Worm (Caenorhabditis elegans) whole organism, L1 larva: ENCODE results near the gene ccar-1.

ENCODE experiments used
- C16A3.4 ChIP-seq: fragments of 150-350 bp; optimal IDR thresholded peaks from 2 replicates; lab custom pipeline; 2014; ENCODE audit warnings: missing biosample characterization, missing genetic modification characterization
- C34B4.2 ChIP-seq: sonication (generic microtip); optimal IDR thresholded peaks from 2 replicates; lab custom pipeline; 2017; ENCODE audit warnings: mild to moderate bottlenecking, missing genetic modification characterization, missing compliant biosample characterization
- Y116A8C.19 ChIP-seq: sonication (generic microtip); optimal IDR thresholded peaks from 2 replicates; lab custom pipeline; 2016; ENCODE audit warnings: missing compliant biosample characterization, missing genetic modification characterization, borderline replicate concordance
- aha-1 ChIP-seq: fragments of 150-350 bp; optimal IDR thresholded peaks from 2 replicates; lab custom pipeline; 2014; ENCODE audit warnings: missing biosample characterization, missing genetic modification characterization
- alr-1 ChIP-seq: fragments of 200-800 bp; sonication (Bioruptor generic); optimal IDR thresholded peaks from 2 replicates; lab custom pipeline; 2018; ENCODE audit warnings: borderline replicate concordance, mild to moderate bottlenecking, missing genetic modification characterization, missing compliant biosample characterization
- aly-2 ChIP-seq: fragments of 150-350 bp; optimal IDR thresholded peaks from 2 replicates; lab custom pipeline; 2014; ENCODE audit warnings: missing biosample characterization, missing genetic modification characterization
- ama-1 ChIP-seq: fragments of 150-350 bp; optimal IDR thresholded peaks from 2 replicates; lab custom pipeline; 2014
- blmp-1 ChIP-seq: fragments of 150-350 bp; optimal IDR thresholded peaks from 2 replicates; lab custom pipeline; 2014; ENCODE audit warnings: missing biosample characterization, missing genetic modification characterization
- ceh-8 ChIP-seq: fragments of 200-800 bp; sonication (Bioruptor generic); optimal IDR thresholded peaks from 2 replicates; lab custom pipeline; 2018; ENCODE audit warnings: mild to moderate bottlenecking, missing genetic modification characterization, moderate library complexity, missing compliant biosample characterization
- ceh-88 ChIP-seq: fragments of 200-800 bp; sonication (Bioruptor generic); IDR thresholded peaks from 2 replicates; pipeline ENCODE4 v1.3.6; 2022; ENCODE audit warnings: missing genetic modification characterization, missing compliant biosample characterization
- ceh-90 ChIP-seq: sonication (generic microtip); optimal IDR thresholded peaks from 2 replicates; lab custom pipeline; 2016; ENCODE audit warnings: missing genetic modification characterization, missing compliant biosample characterization
- efl-1 ChIP-seq, 4 experiments: fragments of 150-350 bp; optimal IDR thresholded peaks in 3 of 4; peaks in 1 of 4; 1 replicate in 1 of 4; 2 replicates in 3 of 4; lab custom pipeline; 2014; ENCODE audit warnings: missing biosample characterization in 2 of 4, missing genetic modification characterization in 2 of 4, missing genetic modification reagents in 2 of 4
- efl-3 ChIP-seq: fragments of 200-800 bp; sonication (Bioruptor generic); optimal IDR thresholded peaks from 2 replicates; lab custom pipeline; 2018; ENCODE audit warnings: mild to moderate bottlenecking, missing genetic modification characterization, missing compliant biosample characterization
- elt-3 ChIP-seq, 6 experiments: fragments of 150-350 bp in 1 of 6; sonication (generic microtip); optimal IDR thresholded peaks; 2 replicates each; lab custom pipeline; 2017 to 2018; ENCODE audit warnings: missing biosample characterization in 6 of 6, missing genetic modification characterization in 6 of 6, inconsistent platforms in 1 of 6
- fkh-10 ChIP-seq: sonication (generic microtip); optimal IDR thresholded peaks from 2 replicates; lab custom pipeline; 2017; ENCODE audit warnings: missing biosample characterization, missing genetic modification reagents, missing genetic modification characterization
- grh-1 ChIP-seq: fragments of 200-800 bp; sonication (Bioruptor generic); IDR thresholded peaks from 2 replicates; pipeline ENCODE4 v1.3.6; 2022; ENCODE audit warnings: missing genetic modification reagents, missing genetic modification characterization, missing compliant biosample characterization
- hpl-2 ChIP-seq: fragments of 150-350 bp; optimal IDR thresholded peaks from 2 replicates; lab custom pipeline; 2014; ENCODE audit warnings: missing biosample characterization, missing genetic modification reagents, missing genetic modification characterization
- irx-1 ChIP-seq: sonication (generic microtip); optimal IDR thresholded peaks from 2 replicates; lab custom pipeline; 2016; ENCODE audit warnings: missing genetic modification characterization, missing compliant biosample characterization
- isw-1 ChIP-seq: fragments of 200-800 bp; sonication (Bioruptor generic); IDR thresholded peaks from 2 replicates; pipeline ENCODE4 v1.3.6; 2022; ENCODE audit warnings: missing genetic modification characterization, missing compliant biosample characterization
- lin-13 ChIP-seq: fragments of 150-350 bp; optimal IDR thresholded peaks from 2 replicates; lab custom pipeline; 2014; ENCODE audit warnings: missing biosample characterization, missing genetic modification reagents, missing genetic modification characterization
- lin-35 ChIP-seq, 2 experiments: fragments of 150-350 bp; optimal IDR thresholded peaks; 2 replicates each; lab custom pipeline; 2014; ENCODE audit warnings: missing biosample characterization in 2 of 2, missing genetic modification characterization in 2 of 2, missing genetic modification reagents in 2 of 2
- lin-39 ChIP-seq: fragments of 150-350 bp; optimal IDR thresholded peaks from 2 replicates; lab custom pipeline; 2014; ENCODE audit warnings: missing biosample characterization, missing genetic modification reagents, missing genetic modification characterization
- mab-9 ChIP-seq: fragments of 200-800 bp; sonication (Bioruptor generic); IDR thresholded peaks from 2 replicates; pipeline ENCODE4 v1.3.6; 2022; ENCODE audit warnings: missing genetic modification reagents, missing genetic modification characterization, missing compliant biosample characterization
- mep-1 ChIP-seq: fragments of 150-350 bp; optimal IDR thresholded peaks from 2 replicates; lab custom pipeline; 2014; ENCODE audit warnings: missing biosample characterization, missing genetic modification characterization
- nhr-11 ChIP-seq: fragments of 150-350 bp; optimal IDR thresholded peaks from 2 replicates; lab custom pipeline; 2014; ENCODE audit warnings: missing biosample characterization, missing genetic modification characterization
- nhr-12 ChIP-seq: sonication (generic microtip); optimal IDR thresholded peaks from 2 replicates; lab custom pipeline; 2017; ENCODE audit warnings: missing biosample characterization, missing genetic modification characterization
- nhr-237 ChIP-seq: fragments of 150-350 bp; optimal IDR thresholded peaks from 2 replicates; lab custom pipeline; 2014; ENCODE audit warnings: missing biosample characterization, missing genetic modification characterization
- nhr-47 ChIP-seq: sonication (generic microtip); optimal IDR thresholded peaks from 2 replicates; lab custom pipeline; 2016; ENCODE audit warnings: mild to moderate bottlenecking, missing genetic modification characterization, moderate library complexity, missing compliant biosample characterization
- nhr-71 ChIP-seq: sonication (generic microtip); optimal IDR thresholded peaks from 2 replicates; lab custom pipeline; 2016; ENCODE audit warnings: mild to moderate bottlenecking, missing genetic modification characterization, moderate library complexity, missing compliant biosample characterization
- nhr-77 ChIP-seq: fragments of 150-350 bp; optimal IDR thresholded peaks from 2 replicates; lab custom pipeline; 2014; ENCODE audit warnings: missing biosample characterization, missing genetic modification characterization
- nhr-84 ChIP-seq: sonication (generic microtip); optimal IDR thresholded peaks from 2 replicates; lab custom pipeline; 2017; ENCODE audit warnings: missing biosample characterization, missing genetic modification characterization
- pag-3 ChIP-seq: sonication (generic microtip); optimal IDR thresholded peaks from 2 replicates; lab custom pipeline; 2017; ENCODE audit warnings: missing genetic modification characterization, mild to moderate bottlenecking, missing compliant biosample characterization, antibody characterized with exemption, borderline replicate concordance; ENCODE audit not compliant: insufficient read depth
- pqm-1 ChIP-seq: sonication (generic microtip); optimal IDR thresholded peaks from 3 replicates; lab custom pipeline; 2017; ENCODE audit warnings: missing biosample characterization, missing genetic modification characterization
- tbx-2 ChIP-seq: sonication (generic microtip); optimal IDR thresholded peaks from 2 replicates; lab custom pipeline; 2016; ENCODE audit warnings: missing genetic modification characterization, missing compliant biosample characterization
- tlp-1 ChIP-seq: fragments of 150-350 bp; optimal IDR thresholded peaks from 2 replicates; lab custom pipeline; 2014; ENCODE audit warnings: missing biosample characterization, missing genetic modification characterization
- unc-130 ChIP-seq: fragments of 150-350 bp; optimal IDR thresholded peaks from 2 replicates; lab custom pipeline; 2017; ENCODE audit warnings: missing biosample characterization, missing genetic modification characterization, inconsistent platforms
- unc-62 ChIP-seq: fragments of 150-350 bp; optimal IDR thresholded peaks from 2 replicates; lab custom pipeline; 2014; ENCODE audit warnings: missing biosample characterization, missing genetic modification reagents, missing genetic modification characterization
- unc-86 ChIP-seq: sonication (generic microtip); optimal IDR thresholded peaks from 2 replicates; lab custom pipeline; 2016; ENCODE audit warnings: missing genetic modification characterization, missing compliant biosample characterization
- vab-15 ChIP-seq: sonication (generic microtip); optimal IDR thresholded peaks from 2 replicates; lab custom pipeline; 2017; ENCODE audit warnings: missing genotype, mild to moderate bottlenecking, missing genetic modification characterization, missing compliant biosample characterization
- zag-1 ChIP-seq: fragments of 150-350 bp; optimal IDR thresholded peaks from 2 replicates; lab custom pipeline; 2014; ENCODE audit warnings: missing biosample characterization, missing genetic modification characterization

Gene ccar-1

DNA sequence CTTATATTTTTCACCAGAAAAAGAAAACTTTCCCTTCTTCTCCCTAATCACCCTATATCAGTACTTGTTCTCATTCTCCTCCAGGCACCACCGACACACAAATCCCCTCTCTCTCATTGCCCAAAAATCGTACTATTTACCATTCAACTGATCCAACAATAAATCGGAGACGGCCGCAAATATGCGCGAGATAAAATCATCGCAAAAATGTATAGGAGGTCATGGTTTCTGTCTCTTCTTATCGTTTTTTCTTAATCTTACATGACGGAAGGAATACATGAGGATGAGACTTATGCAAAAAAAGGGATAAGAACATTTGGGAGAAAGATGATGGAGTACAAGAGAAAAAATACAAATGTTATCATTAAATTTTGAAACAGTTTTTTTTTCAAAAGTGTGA is 15.0 kb downstream of the ccar-1 start:
- TF ChIP-seq mep-1 (tag; lab: Kevin White, UChicago): peak; percentile 43
- TF ChIP-seq tbx-2 (tag; lab: Kevin White, UChicago): no peak
- TF ChIP-seq C16A3.4: no peak
- TF ChIP-seq blmp-1 (tag; lab: Kevin White, UChicago): peak; percentile 96
- TF ChIP-seq nhr-11 (tag; lab: Kevin White, UChicago): no peak
- TF ChIP-seq unc-130: no peak
- TF ChIP-seq tlp-1: no peak
- peak in 1 of 6 experiments; percentile 47 for TF ChIP-seq elt-3 (tag; optimal IDR thresholded peaks at IDR 0.05; lab: Kevin White, UChicago)
- TF ChIP-seq efl-3 (GFP tag; lab: Kevin White, UChicago): no peak

ce11 chrIV:14089749-14090148 is 18.4 kb downstream of the ccar-1 start:
- TF ChIP-seq lin-39 (tag; lab: Kevin White, UChicago) (no peak), nhr-47 (no peak), blmp-1 (tag; lab: Kevin White, UChicago) (peak; percentile 100), mep-1 (tag; lab: Kevin White, UChicago) (peak; percentile 44), aly-2 (tag; lab: Kevin White, UChicago) (no peak), unc-130 (no peak), pqm-1 (tag; lab: Kevin White, UChicago) (no peak), lin-35 (GFP tag; optimal IDR thresholded peaks at IDR 0.05; lab: Kevin White, UChicago) (no peak), ceh-88 (GFP tag; lab: Robert Waterston, UW) (no peak), elt-3 (tag; optimal IDR thresholded peaks at IDR 0.05; lab: Kevin White, UChicago) (peak in 2 of 6 experiments; percentile 12 to 36), aha-1 (tag; lab: Kevin White, UChicago) (no peak), efl-1 (optimal IDR thresholded peaks at IDR 0.05; lab: Kevin White, UChicago) (no peak), efl-1 (GFP tag; optimal IDR thresholded peaks at IDR 0.05 in 1 of 2; lab: Kevin White, UChicago) (peak in 1 of 2 experiments; percentile 43), nhr-12 (tag; lab: Kevin White, UChicago) (no peak), nhr-84 (no peak), C34B4.2 (tag; lab: Kevin White, UChicago) (no peak), ceh-90 (tag; lab: Kevin White, UChicago) (no peak), isw-1 (no peak)

DNA sequence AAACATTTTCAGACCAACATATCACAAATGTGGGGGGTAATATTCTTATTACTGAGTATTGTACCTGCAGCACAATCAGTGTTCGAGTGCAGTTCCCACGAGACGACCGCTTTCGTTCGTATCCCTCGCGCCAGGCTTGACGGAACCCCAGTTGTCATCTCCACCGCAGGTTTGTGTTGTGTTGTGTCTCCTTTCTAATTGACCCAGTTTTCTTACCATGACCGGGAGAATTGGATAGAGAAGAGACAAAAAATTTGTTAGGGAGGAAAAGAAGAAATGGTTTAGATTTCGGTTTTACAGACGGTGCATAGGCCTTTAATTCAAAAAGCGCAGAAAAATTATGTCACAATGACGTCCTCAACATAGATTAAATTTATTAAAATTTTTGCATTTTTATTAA is 19.9 kb downstream of the ccar-1 start, which contains the start of gene noah-2:
noah-2 (plus strand) TSS at position 13 of the 400 bp plus-strand sequence.
- TF ChIP-seq nhr-237 (tag; lab: Kevin White, UChicago): no peak
- peak; percentile 94 for TF ChIP-seq blmp-1 (tag; lab: Kevin White, UChicago)
- no peak for TF ChIP-seq C16A3.4
- TF ChIP-seq efl-3 (GFP tag; lab: Kevin White, UChicago): no peak
- no peak for TF ChIP-seq pag-3
- TF ChIP-seq Y116A8C.19 (tag; lab: Kevin White, UChicago): no peak
- no peak for TF ChIP-seq aly-2 (tag; lab: Kevin White, UChicago)

DNA sequence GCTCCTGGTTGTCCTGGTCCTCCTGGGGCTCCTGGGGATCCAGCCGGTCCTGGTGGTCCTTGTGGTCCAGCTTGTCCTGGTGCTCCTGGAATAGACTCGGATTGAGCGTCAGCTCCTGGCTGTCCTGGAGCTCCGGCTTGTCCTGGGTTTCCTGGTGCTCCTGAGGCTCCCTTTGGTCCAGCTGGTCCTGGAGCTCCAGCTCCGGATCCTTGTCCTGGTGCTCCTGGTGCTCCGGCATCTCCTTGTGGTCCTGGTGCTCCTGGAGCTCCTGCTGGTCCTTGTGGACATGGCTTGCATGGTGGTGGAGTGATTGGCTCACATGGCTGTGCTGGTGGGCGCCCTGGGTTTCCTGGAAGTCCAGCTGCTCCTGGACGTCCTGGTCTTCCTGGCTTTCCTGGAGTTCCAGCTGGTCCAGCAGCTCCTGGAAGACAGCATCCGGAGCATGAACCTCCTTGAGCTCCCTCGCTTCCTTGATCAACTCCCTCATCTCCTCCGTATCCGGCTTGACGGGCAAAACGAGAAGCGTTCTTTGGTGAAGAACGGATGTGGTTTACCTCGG is 27.3 kb downstream of the ccar-1 start:
- TF ChIP-seq lin-39 (tag; lab: Kevin White, UChicago) (no peak), unc-130 (no peak), irx-1 (no peak), vab-15 (tag; lab: Kevin White, UChicago) (no peak), nhr-47 (no peak), nhr-77 (tag; lab: Kevin White, UChicago) (no peak), tlp-1 (no peak), grh-1 (no peak), nhr-71 (tag; lab: Kevin White, UChicago) (no peak), ceh-8 (GFP tag; lab: Kevin White, UChicago) (no peak), unc-86 (tag; lab: Kevin White, UChicago) (no peak), ama-1 (lab: Kevin White, UChicago) (no peak), unc-62 (GFP tag; lab: Kevin White, UChicago) (no peak), isw-1 (no peak), lin-13 (GFP tag; lab: Kevin White, UChicago) (no peak), mab-9 (GFP tag; lab: Robert Waterston, UW) (no peak), fkh-10 (GFP tag; lab: Kevin White, UChicago) (no peak), alr-1 (tag; lab: Kevin White, UChicago) (no peak), zag-1 (tag; lab: Kevin White, UChicago) (no peak), hpl-2 (GFP tag; lab: Kevin White, UChicago) (no peak)
- TF ChIP-seq, all 84 proteins: peak for 0
